Fruit fly (Drosophila melanogaster): ENCODE results near the gene Acyp.

DNA sequence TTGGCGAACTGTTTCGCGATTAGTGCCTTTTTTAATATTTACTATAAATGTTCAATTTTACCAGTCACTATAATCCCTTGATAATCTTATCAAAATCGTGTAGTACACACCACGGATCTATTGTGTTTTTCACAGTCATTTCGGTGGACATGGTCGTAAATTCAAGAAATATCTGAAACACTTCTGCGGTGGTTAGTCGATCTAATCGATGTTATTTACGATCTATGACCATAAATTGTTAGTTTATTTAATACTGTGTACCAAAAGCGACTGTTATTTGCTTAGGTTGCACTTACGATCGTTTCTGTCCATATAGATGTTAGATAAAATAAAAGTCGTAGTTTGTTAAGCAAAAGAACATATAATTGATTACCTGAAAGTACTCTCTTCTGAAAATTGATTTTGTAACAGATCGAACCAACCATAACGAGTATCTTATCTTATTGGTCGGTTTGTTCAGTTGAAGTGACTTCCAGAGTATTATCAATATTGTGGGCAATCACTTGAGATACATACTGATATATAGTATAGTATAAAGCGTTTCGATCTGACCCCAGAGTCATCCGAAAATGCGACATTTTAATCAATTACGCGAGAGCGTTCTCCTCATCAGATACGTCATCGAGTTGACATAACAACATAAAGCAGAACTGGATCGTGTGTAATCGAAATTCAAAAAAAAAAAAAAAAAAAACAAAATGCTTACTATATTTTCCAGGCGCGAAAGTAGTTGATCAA lies 5.9 kb upstream of the Acyp start:
- TF ChIP-seq EcR (GFP tag; optimal IDR thresholded peaks at IDR 0.05) (no peak), CG15710 (tag; optimal IDR thresholded peaks at IDR 0.05) (no peak), CG13204 (GFP tag; optimal IDR thresholded peaks at IDR 0.05) (no peak), CG8159 (tag; optimal IDR thresholded peaks at IDR 0.05) (no peak), CG34367 (tag; optimal IDR thresholded peaks at IDR 0.05) (no peak), CG10348 (GFP tag; IDR thresholded peaks at IDR 0.05) (no peak), Pif1A (GFP tag; optimal IDR thresholded peaks at IDR 0.05) (no peak), Snoo (tag; optimal IDR thresholded peaks at IDR 0.05) (no peak), CG12605 (GFP tag; IDR thresholded peaks at IDR 0.05) (no peak), rn (GFP tag; IDR thresholded peaks at IDR 0.05) (no peak), CG32121 (GFP tag; IDR thresholded peaks at IDR 0.05) (no peak), CG4496 (GFP tag; IDR thresholded peaks at IDR 0.05) (no peak), D1 (tag; optimal IDR thresholded peaks at IDR 0.05) (no peak)
